Fruit fly (Drosophila melanogaster): Measurements from ENCODE around the gene CG32572.
A peak's percentile ranks its signal among the peaks of the same experiment; 100 is the strongest.

CG32572 gene

DNA sequence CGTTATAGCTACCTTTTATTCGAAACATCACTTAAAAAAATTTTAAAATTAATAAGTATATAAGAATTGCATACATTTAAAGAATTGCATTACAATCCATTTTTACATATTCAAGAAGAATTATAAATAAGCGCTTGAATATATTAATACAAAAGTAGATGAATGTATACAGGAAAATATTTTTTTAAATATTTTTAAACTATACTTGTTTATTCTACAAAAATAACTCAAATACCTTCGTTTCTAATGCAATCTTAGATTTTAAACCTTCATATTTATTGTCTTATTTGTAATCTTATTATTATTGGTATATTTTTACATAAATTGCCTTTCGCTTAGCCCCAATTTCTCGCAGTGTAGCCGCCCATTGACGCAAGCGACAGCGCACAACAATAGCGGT is 43.8 kb upstream of the CG32572 start:
- TF ChIP-seq HLH106 (tag; optimal IDR thresholded peaks at IDR 0.05) (peak; percentile 22), CrebA (GFP tag; optimal IDR thresholded peaks at IDR 0.05; ENCODE audit: borderline replicate concordance) (no peak), Abd-B (GFP tag; optimal IDR thresholded peaks at IDR 0.05) (no peak), Sp1 (GFP tag; optimal IDR thresholded peaks at IDR 0.05) (peak; percentile 20), fru (GFP tag; optimal IDR thresholded peaks at IDR 0.05) (no peak)

DNA sequence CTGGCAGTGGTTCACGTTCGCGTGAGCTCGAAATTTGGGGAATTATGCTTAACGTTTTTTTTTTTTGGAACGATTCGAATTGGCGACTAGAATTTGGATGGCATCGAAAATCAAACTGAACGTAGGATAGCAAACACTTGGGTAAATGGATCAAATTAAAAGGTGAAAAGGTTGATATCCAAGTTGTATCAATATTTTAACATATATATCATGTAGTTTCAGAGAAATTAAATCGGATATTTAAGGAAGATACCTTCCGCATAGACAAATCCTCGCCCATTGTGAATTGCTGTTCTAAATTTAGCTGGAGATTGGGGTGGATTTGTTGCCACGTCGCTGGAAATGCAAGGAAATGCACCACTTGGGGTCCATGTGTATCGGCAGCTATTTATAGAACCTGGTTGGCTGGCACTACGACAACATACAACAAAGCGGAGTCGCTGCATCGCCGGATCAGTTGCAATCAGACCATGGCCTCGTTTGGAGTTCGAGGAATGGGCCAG is 42.1 kb upstream of the CG32572 start, which contains the start of the genes CG13010 and sing:
CG13010 (minus strand) TSS at position 101 of the 503 bp plus-strand sequence.
sing (plus strand) TSS at position 453 of the 503 bp plus-strand sequence.
- TF ChIP-seq dmrt93B (GFP tag; optimal IDR thresholded peaks at IDR 0.05) (no peak), Hr78 (GFP tag; optimal IDR thresholded peaks at IDR 0.05) (no peak), lola (GFP tag; optimal IDR thresholded peaks at IDR 0.05) (no peak), brk (GFP tag; optimal IDR thresholded peaks at IDR 0.05) (no peak), Myc (optimal IDR thresholded peaks at IDR 0.05) (no peak), Mio (GFP tag; optimal IDR thresholded peaks at IDR 0.05) (no peak), sage (GFP tag; optimal IDR thresholded peaks at IDR 0.05) (no peak), foxo (GFP tag; optimal IDR thresholded peaks at IDR 0.05) (no peak), pan (optimal IDR thresholded peaks at IDR 0.05) (no peak), jim (GFP tag; optimal IDR thresholded peaks at IDR 0.05) (no peak), Dif (GFP tag; optimal IDR thresholded peaks at IDR 0.05; ENCODE audit: partially characterized antibody) (no peak), br (GFP tag; optimal IDR thresholded peaks at IDR 0.05) (no peak), Sp1 (GFP tag; optimal IDR thresholded peaks at IDR 0.05) (no peak), psq (GFP tag; optimal IDR thresholded peaks at IDR 0.05) (no peak), Hr83 (GFP tag; optimal IDR thresholded peaks at IDR 0.05; ENCODE audit: poor library complexity, severe bottlenecking) (no peak)

DNA sequence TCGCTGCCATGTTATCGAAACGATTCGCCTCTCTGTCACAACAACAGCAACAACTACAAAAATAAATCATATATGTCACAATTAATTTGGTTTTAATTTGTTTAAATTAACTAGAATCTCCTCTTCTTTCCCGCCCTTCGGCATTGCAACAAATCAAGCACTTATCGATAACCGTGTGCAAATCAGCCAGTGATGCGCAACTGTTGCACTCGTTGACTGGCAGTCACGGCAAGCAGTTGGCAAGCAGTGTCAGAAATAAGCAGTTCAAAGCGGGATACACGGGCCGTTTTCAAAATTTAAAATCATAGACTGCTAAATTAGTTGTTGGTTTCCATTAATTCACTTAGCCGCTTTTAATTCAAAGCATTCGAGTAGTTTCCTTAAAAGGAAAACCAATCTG is 37.2 kb upstream of the CG32572 start, which contains the start of gene Axs:
Axs (minus strand) TSS at position 131 of the 400 bp plus-strand sequence.
- TF ChIP-seq Vsx2 (GFP tag; optimal IDR thresholded peaks at IDR 0.05; ENCODE audit: partially characterized antibody) (no peak), sv (GFP tag; optimal IDR thresholded peaks at IDR 0.05) (no peak), Hnf4 (GFP tag; optimal IDR thresholded peaks at IDR 0.05) (no peak), brk (GFP tag; optimal IDR thresholded peaks at IDR 0.05) (no peak), dsf (GFP tag; optimal IDR thresholded peaks at IDR 0.05; ENCODE audit: borderline replicate concordance) (no peak), sage (GFP tag; optimal IDR thresholded peaks at IDR 0.05) (no peak), foxo (GFP tag; optimal IDR thresholded peaks at IDR 0.05) (peak in 1 of 2 experiments; percentile 5), Dfd (GFP tag; optimal IDR thresholded peaks at IDR 0.05) (no peak), pan (optimal IDR thresholded peaks at IDR 0.05) (no peak), Jra (GFP tag; optimal IDR thresholded peaks at IDR 0.05) (peak; percentile 55), Hr78 (GFP tag; optimal IDR thresholded peaks at IDR 0.05) (no peak), N (GFP tag; optimal IDR thresholded peaks at IDR 0.05) (peak; percentile 56), usp (GFP tag; optimal IDR thresholded peaks at IDR 0.05) (no peak), Dif (GFP tag; optimal IDR thresholded peaks at IDR 0.05; ENCODE audit: partially characterized antibody) (peak; percentile 6), Myc (optimal IDR thresholded peaks at IDR 0.05) (peak; percentile 75), psq (GFP tag; optimal IDR thresholded peaks at IDR 0.05) (no peak), CG9705 (GFP tag; optimal IDR thresholded peaks at IDR 0.05) (no peak)

DNA sequence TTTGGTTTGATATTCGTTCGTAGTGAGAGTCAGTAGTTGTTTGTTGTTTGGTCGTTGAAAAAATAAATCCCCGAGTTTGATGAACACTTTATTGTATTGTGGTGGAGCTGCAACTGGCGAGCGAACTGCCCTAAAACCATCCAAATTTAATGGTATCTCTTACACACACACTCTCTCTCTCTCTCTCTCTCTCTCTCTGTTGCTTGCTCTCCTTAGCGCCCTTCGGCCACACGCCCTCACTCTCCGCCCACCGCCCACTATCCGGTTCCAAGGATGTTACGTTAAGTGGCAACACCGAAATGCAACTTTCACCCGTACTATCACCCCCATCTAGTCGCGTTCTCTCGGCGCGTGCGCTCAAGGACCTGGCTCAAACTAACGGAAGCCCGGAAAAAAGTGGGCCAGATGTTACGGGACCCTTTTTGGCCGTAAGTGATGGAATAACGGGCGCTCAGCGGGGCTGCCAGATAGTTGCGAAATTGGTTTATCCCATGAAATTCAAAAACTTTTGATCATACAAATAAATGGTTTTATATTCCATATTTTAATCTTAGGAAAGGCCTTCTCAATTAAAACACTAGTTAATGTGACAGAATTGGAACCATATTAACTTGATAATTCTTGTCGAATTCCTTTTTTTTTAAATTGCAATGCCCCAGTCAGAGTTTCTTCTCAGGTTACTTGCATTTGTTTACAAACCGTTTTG is 33.4 kb upstream of the CG32572 start:
- TF ChIP-seq Hnf4 (GFP tag; optimal IDR thresholded peaks at IDR 0.05), result no peak
- TF ChIP-seq Dif (GFP tag; optimal IDR thresholded peaks at IDR 0.05; ENCODE audit: partially characterized antibody), result no peak
- no peak for TF ChIP-seq dl (GFP tag; optimal IDR thresholded peaks at IDR 0.05; ENCODE audit: insufficient read depth in 1 of 2, partially characterized antibody in 2 of 2)
- no peak for TF ChIP-seq CrebA (GFP tag; optimal IDR thresholded peaks at IDR 0.05; ENCODE audit: borderline replicate concordance)
- TF ChIP-seq Myc (optimal IDR thresholded peaks at IDR 0.05), result no peak
- no peak for TF ChIP-seq woc (GFP tag; optimal IDR thresholded peaks at IDR 0.05)
- TF ChIP-seq Dfd (GFP tag; optimal IDR thresholded peaks at IDR 0.05), result no peak
- TF ChIP-seq ey (GFP tag; optimal IDR thresholded peaks at IDR 0.05), result no peak
- TF ChIP-seq usp (GFP tag; optimal IDR thresholded peaks at IDR 0.05), result no peak
- TF ChIP-seq psq (GFP tag; optimal IDR thresholded peaks at IDR 0.05), result no peak
- TF ChIP-seq Hr78 (GFP tag; optimal IDR thresholded peaks at IDR 0.05), result no peak
- no peak for TF ChIP-seq dsf (GFP tag; optimal IDR thresholded peaks at IDR 0.05; ENCODE audit: borderline replicate concordance)
- TF ChIP-seq fru (GFP tag; optimal IDR thresholded peaks at IDR 0.05), result no peak
- no peak for TF ChIP-seq Mio (GFP tag; optimal IDR thresholded peaks at IDR 0.05)
- TF ChIP-seq brk (GFP tag; optimal IDR thresholded peaks at IDR 0.05), result no peak
